Fruit fly (Drosophila melanogaster) whole organism, prepupa: Measurements from ENCODE around the gene eIF1.

ENCODE experiments used
- CG11294 ChIP-seq: fragments of 200-800 bp; sonication (Bioruptor generic); IDR thresholded peaks from 2 replicates; pipeline ENCODE4 v1.3.6; 2022; ENCODE audit warnings: missing biosample characterization, missing genetic modification characterization
- CG15336 ChIP-seq: fragments of 200-800 bp; sonication (Bioruptor generic); IDR thresholded peaks from 2 replicates; pipeline ENCODE4 v1.3.6; 2022; ENCODE audit warnings: missing biosample characterization, missing genetic modification characterization
- CG1621 ChIP-seq: fragments of 200-800 bp; sonication (Bioruptor generic); optimal IDR thresholded peaks from 3 replicates; lab custom pipeline; 2018; ENCODE audit warnings: missing biosample characterization, mild to moderate bottlenecking, missing genetic modification characterization
- CG6163 ChIP-seq: fragments of 200-800 bp; sonication (Bioruptor generic); IDR thresholded peaks from 3 replicates; pipeline ENCODE4 v1.3.6; 2022; ENCODE audit warnings: missing biosample characterization, missing genetic modification characterization
- CG6276 ChIP-seq: fragments of 200-800 bp; sonication (Bioruptor generic); optimal IDR thresholded peaks from 2 replicates; lab custom pipeline; 2017; ENCODE audit warnings: missing biosample characterization, mild to moderate bottlenecking, missing genetic modification characterization
- Eip75B ChIP-seq: fragments of 200-800 bp; sonication (Bioruptor generic); optimal IDR thresholded peaks from 3 replicates; lab custom pipeline; 2016; ENCODE audit warnings: missing biosample characterization, missing genetic modification characterization
- Eip78C ChIP-seq: fragments of 200-800 bp; sonication (Bioruptor generic); peaks from one replicate; lab custom pipeline; 2016; ENCODE audit warnings: missing biosample characterization, missing genetic modification characterization
- Gug ChIP-seq: fragments of 200-800 bp; sonication (Bioruptor generic); IDR thresholded peaks from 2 replicates; pipeline ENCODE4 v1.3.6; 2022; ENCODE audit warnings: missing biosample characterization, missing genetic modification characterization
- OdsH ChIP-seq: fragments of 200-800 bp; sonication (Bioruptor generic); optimal IDR thresholded peaks from 3 replicates; lab custom pipeline; 2016; ENCODE audit warnings: missing biosample characterization, missing genetic modification characterization
- Sox14 ChIP-seq: fragments of 200-800 bp; sonication (Bioruptor generic); optimal IDR thresholded peaks from 3 replicates; lab custom pipeline; 2016; ENCODE audit warnings: missing biosample characterization, missing genetic modification characterization
- acj6 ChIP-seq: fragments of 200-800 bp; sonication (Bioruptor generic); optimal IDR thresholded peaks from 3 replicates; lab custom pipeline; 2016; ENCODE audit warnings: missing biosample characterization, missing genetic modification characterization
- dac ChIP-seq: fragments of 200-800 bp; sonication (Bioruptor generic); optimal IDR thresholded peaks from 2 replicates; lab custom pipeline; 2017; ENCODE audit warnings: missing biosample characterization, mild to moderate bottlenecking, missing genetic modification characterization
- fd59A ChIP-seq: fragments of 200-800 bp; sonication (Bioruptor generic); optimal IDR thresholded peaks from 2 replicates; lab custom pipeline; 2017; ENCODE audit warnings: missing biosample characterization, mild to moderate bottlenecking, missing genetic modification characterization, missing genetic modification reagents
- net ChIP-seq: fragments of 200-800 bp; sonication (Bioruptor generic); optimal IDR thresholded peaks from 3 replicates; lab custom pipeline; 2016; ENCODE audit warnings: missing biosample characterization, missing genetic modification characterization
- svp ChIP-seq: fragments of 200-800 bp; sonication (Bioruptor generic); peaks from one replicate; lab custom pipeline; 2016; ENCODE audit warnings: missing biosample characterization, missing genetic modification characterization
- topi ChIP-seq: fragments of 200-800 bp; sonication (Bioruptor generic); optimal IDR thresholded peaks from 3 replicates; lab custom pipeline; 2016; ENCODE audit warnings: missing biosample characterization, missing genetic modification characterization

eIF1 gene

DNA sequence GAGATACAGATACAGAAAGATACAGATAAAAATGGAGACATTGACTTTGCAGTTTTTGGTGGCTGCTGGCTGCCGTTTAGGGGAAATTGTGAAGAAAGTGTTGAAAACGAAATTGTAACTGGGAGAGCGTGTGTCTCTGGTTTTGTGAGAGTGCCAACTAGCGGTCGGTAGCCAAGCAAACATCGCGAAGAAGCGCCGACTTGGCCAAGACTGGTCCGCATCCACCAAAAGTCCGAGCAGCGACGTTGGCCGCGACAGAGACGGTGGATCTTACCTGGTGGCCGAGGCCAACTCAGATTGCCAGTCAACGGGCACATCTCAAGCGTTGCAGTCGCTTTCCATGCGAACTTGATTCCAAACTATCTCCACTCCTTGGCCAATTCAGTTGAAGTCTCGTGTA, 47.6 kb downstream of the eIF1 start, which contains the start of gene CG14960:
Gene CG14960, plus strand, starts transcription at position 301 of the 400 bp plus-strand sequence.
- TF ChIP-seq Eip75B (GFP tag; lab: Kevin White, UChicago) (no peak), OdsH (GFP tag; lab: Kevin White, UChicago) (no peak), Sox14 (GFP tag; lab: Kevin White, UChicago) (no peak), net (GFP tag; lab: Kevin White, UChicago) (no peak), CG11294 (no peak), fd59A (GFP tag; lab: Kevin White, UChicago) (no peak), CG15336 (no peak), dac (GFP tag; lab: Kevin White, UChicago) (no peak), CG6163 (GFP tag; lab: Robert Waterston, UW) (peak; percentile 30; the same call in 1 of the 3 replicates), CG6276 (no peak), CG1621 (tag; lab: Kevin White, UChicago) (no peak), acj6 (no peak), Gug (no peak), topi (no peak), svp (GFP tag; lab: Kevin White, UChicago) (no peak), Eip78C (GFP tag; lab: Kevin White, UChicago) (peak; percentile 54)
- TF ChIP-seq, all 60 proteins: peak for 2
